Worm (Caenorhabditis elegans): ENCODE measurements around the gene unc-36.

The unc-36 gene

ce11 chrIII:8163788-8164423 is 37.1 kb downstream of the unc-36 start, which contains the start of gene prp-8 (continued):
- peak; percentile 16 for TF ChIP-seq syd-9 (tag; optimal IDR thresholded peaks at IDR 0.05)
- peak; percentile 64 for TF ChIP-seq pros-1 (tag; optimal IDR thresholded peaks at IDR 0.05)
- TF ChIP-seq dve-1 (tag; optimal IDR thresholded peaks at IDR 0.05): peak; percentile 65
- TF ChIP-seq C38D4.7 (GFP tag; optimal IDR thresholded peaks at IDR 0.05): no peak
- TF ChIP-seq Y22D7AL.16 (tag; optimal IDR thresholded peaks at IDR 0.05): peak; percentile 2
- TF ChIP-seq ceh-45 (GFP tag; IDR thresholded peaks at IDR 0.05): no peak
- TF ChIP-seq madf-2 (tag; optimal IDR thresholded peaks at IDR 0.05): peak; percentile 46
- no peak for TF ChIP-seq ceh-24 (tag; optimal IDR thresholded peaks at IDR 0.05)

- TF ChIP-seq pag-3 (tag; optimal IDR thresholded peaks at IDR 0.05; ENCODE audit: borderline replicate concordance): no peak
- TF ChIP-seq sdc-2 (tag; optimal IDR thresholded peaks at IDR 0.05): no peak
- no peak for TF ChIP-seq ceh-24 (tag; optimal IDR thresholded peaks at IDR 0.05)
- TF ChIP-seq elt-4 (tag; optimal IDR thresholded peaks at IDR 0.05): no peak
- TF ChIP-seq hlh-6 (tag; optimal IDR thresholded peaks at IDR 0.05): no peak
- no peak for TF ChIP-seq odd-2 (tag; optimal IDR thresholded peaks at IDR 0.05)
- TF ChIP-seq ceh-19 (GFP tag; optimal IDR thresholded peaks at IDR 0.05): no peak
Measured at ce11 chrIII:8163283-8163682, 37.7 kb downstream of the unc-36 start, which contains the start of gene bath-42. Gene bath-42, minus strand, starts transcription at chrIII:8163383.

- TF ChIP-seq sox-2 (GFP tag; IDR thresholded peaks at IDR 0.05) (no peak), sdc-2 (tag; optimal IDR thresholded peaks at IDR 0.05) (no peak)
Measured at ce11 chrIII:8161238-8161637, 39.8 kb downstream of the unc-36 start, which contains the start of gene inpp-5K. Gene inpp-5K, minus strand, starts transcription at chrIII:8161338.

- no peak for TF ChIP-seq pqm-1 (tag; optimal IDR thresholded peaks at IDR 0.05)
- TF ChIP-seq nhr-232 (tag; optimal IDR thresholded peaks at IDR 0.05): no peak
- no peak for TF ChIP-seq elt-4 (tag; optimal IDR thresholded peaks at IDR 0.05)
- TF ChIP-seq hlh-30 (tag; optimal IDR thresholded peaks at IDR 0.05; ENCODE audit: insufficient read depth): peak; percentile 47
- peak; percentile 30 for TF ChIP-seq ceh-31 (tag; optimal IDR thresholded peaks at IDR 0.05)
- TF ChIP-seq ceh-48 (tag; optimal IDR thresholded peaks at IDR 0.05): peak; percentile 25
Measured at ce11 chrIII:8158140-8158786, 42.8 kb downstream of the unc-36 start, which contains the start of gene atg-13. Gene atg-13, minus strand, starts transcription at chrIII:8158190.

- TF ChIP-seq hlh-30 (tag; optimal IDR thresholded peaks at IDR 0.05; ENCODE audit: insufficient read depth) (peak; percentile 27), tbx-7 (tag; optimal IDR thresholded peaks at IDR 0.05) (no peak)
Measured at ce11 chrIII:8155166-8155565, 45.9 kb downstream of the unc-36 start, which contains the start of gene D2007.1. Gene D2007.1, plus strand, starts transcription at chrIII:8155466.

ce11 chrIII:8154423-8154822 is 46.6 kb downstream of the unc-36 start:
- TF ChIP-seq madf-2 (tag; optimal IDR thresholded peaks at IDR 0.05): no peak
- TF ChIP-seq rnt-1 (tag; optimal IDR thresholded peaks at IDR 0.05): no peak
- no peak for TF ChIP-seq dmd-4 (tag; optimal IDR thresholded peaks at IDR 0.05; ENCODE audit: borderline replicate concordance)
- TF ChIP-seq pag-3 (tag; optimal IDR thresholded peaks at IDR 0.05; ENCODE audit: borderline replicate concordance): no peak
- no peak for TF ChIP-seq ceh-18 (tag; optimal IDR thresholded peaks at IDR 0.05)
- TF ChIP-seq ceh-22 (tag; optimal IDR thresholded peaks at IDR 0.05): no peak
- TF ChIP-seq ceh-48 (tag; optimal IDR thresholded peaks at IDR 0.05): no peak
- no peak for TF ChIP-seq ama-1 (optimal IDR thresholded peaks at IDR 0.05)
- no peak for TF ChIP-seq ahr-1 (tag; optimal IDR thresholded peaks at IDR 0.05)
- TF ChIP-seq pax-1 (tag; optimal IDR thresholded peaks at IDR 0.05): no peak
- TF ChIP-seq elt-4 (tag; optimal IDR thresholded peaks at IDR 0.05): no peak
- TF ChIP-seq ttx-3 (tag; optimal IDR thresholded peaks at IDR 0.05): no peak
- no peak for TF ChIP-seq sdc-2 (tag; optimal IDR thresholded peaks at IDR 0.05)
- no peak for TF ChIP-seq ceh-14 (tag; optimal IDR thresholded peaks at IDR 0.05)

Measured in whole organism, late embryonic.